Fruit fly (Drosophila melanogaster) whole organism, embryonic: ENCODE measurements around the gene rictor.
A peak's percentile ranks its signal among the peaks of the same experiment; 100 is the strongest.

Experiments
- CG10431 ChIP-seq: fragments of 200-800 bp; sonication (Bioruptor generic); optimal IDR thresholded peaks from 3 replicates; lab custom pipeline; 2018; ENCODE audit warnings: missing biosample characterization, mild to moderate bottlenecking, missing genetic modification characterization
- CG12391 ChIP-seq: fragments of 200-800 bp; sonication (Bioruptor generic); optimal IDR thresholded peaks from 3 replicates; lab custom pipeline; 2018; ENCODE audit warnings: missing biosample characterization, mild to moderate bottlenecking, missing genetic modification characterization, moderate library complexity
- CG2889 ChIP-seq: fragments of 200-800 bp; sonication (Bioruptor generic); IDR thresholded peaks from 3 replicates; pipeline ENCODE4 v1.3.6; 2022; ENCODE audit warnings: missing biosample characterization, missing genetic modification characterization
- CG4854 ChIP-seq: fragments of 200-800 bp; sonication (Bioruptor generic); optimal IDR thresholded peaks from 2 replicates; lab custom pipeline; 2016; ENCODE audit warnings: missing biosample characterization, missing genetic modification characterization, inconsistent platforms
- Hr51 ChIP-seq, 2 experiments: fragments of 200-800 bp; sonication (Bioruptor generic); optimal IDR thresholded peaks; 2 replicates in 1 of 2; 3 replicates in 1 of 2; lab custom pipeline; 2016 to 2018; ENCODE audit warnings: missing biosample characterization in 2 of 2, missing genetic modification characterization in 2 of 2, mild to moderate bottlenecking in 1 of 2, moderate library complexity in 1 of 2
- cas ChIP-seq: fragments of 200-800 bp; sonication (Bioruptor generic); IDR thresholded peaks from 2 replicates; pipeline ENCODE4 v1.3.6; 2022; ENCODE audit warnings: missing biosample characterization, missing genetic modification characterization
- dm ChIP-seq: fragments of 200-800 bp; sonication (Bioruptor generic); optimal IDR thresholded peaks from 3 replicates; lab custom pipeline; 2016; ENCODE audit warnings: missing biosample characterization, missing genetic modification characterization
- hb ChIP-seq: fragments of 200-800 bp; sonication (Bioruptor generic); IDR thresholded peaks from 3 replicates; pipeline ENCODE4 v1.3.6; 2022; ENCODE audit warnings: missing biosample characterization, missing genetic modification characterization; ENCODE audit not compliant: partially characterized antibody

DNA sequence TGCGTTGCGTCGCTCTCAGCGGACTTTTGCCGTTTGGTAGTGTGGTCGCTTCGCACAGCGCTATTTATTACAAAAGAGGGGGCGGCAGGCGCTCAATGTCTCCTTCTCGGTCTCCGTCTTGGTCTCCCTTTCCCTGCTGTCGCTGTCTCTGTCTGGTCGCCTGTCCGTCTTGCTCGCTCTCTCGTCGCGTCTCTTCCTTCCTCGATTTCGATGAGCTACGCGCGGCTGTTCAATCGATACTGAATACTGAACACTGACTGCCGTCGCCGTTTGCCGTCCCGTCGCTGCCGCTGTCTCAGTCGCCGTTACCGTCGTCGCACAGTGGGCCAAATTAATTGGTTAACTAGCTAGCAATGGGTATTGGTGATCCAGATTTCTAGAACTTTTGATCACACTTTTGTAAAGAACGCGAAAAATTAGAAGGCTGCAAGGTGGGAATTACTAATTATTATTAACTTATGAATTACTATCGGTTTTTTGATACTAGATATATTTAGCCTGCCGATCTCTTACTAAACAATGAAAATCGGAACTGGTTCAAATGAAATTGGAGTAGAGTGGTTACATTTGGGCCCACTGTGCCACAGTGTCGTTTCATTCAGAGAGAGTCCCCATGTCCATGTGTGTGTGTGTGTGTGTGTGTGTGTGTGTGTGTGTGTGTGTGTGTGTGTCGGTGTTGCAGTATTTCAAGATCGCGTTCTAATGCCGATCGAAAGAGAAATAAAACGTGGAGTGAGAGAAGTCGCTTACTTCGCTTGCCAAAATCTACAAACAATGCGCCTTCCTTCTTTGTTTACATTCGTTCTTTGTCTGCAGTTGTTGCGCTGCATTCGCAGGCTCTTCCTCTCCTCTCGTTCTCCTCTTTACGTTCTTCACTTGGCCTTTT lies 37.1 kb upstream of the rictor start, which contains the start of gene CG8034:
- peak; percentile 89 for TF ChIP-seq CG10431 (GFP tag; lab: Kevin White, UChicago)
- peak; percentile 94 for TF ChIP-seq CG4854
- peak; percentile 90 for TF ChIP-seq CG2889
- TF ChIP-seq dm (GFP tag; lab: Kevin White, UChicago), result peak; percentile 91
- TF ChIP-seq cas (GFP tag; lab: Robert Waterston, UW), result peak; percentile 71
- peak; percentile 96 to 98 for TF ChIP-seq Hr51 (GFP tag; optimal IDR thresholded peaks at IDR 0.05; lab: Kevin White, UChicago)
- TF ChIP-seq CG12391 (tag; lab: Kevin White, UChicago), result peak; percentile 97
- no peak for TF ChIP-seq hb (GFP tag; lab: Robert Waterston, UW)
